Worm (Caenorhabditis elegans) whole organism, L2 larva: ENCODE results near the gene K11H3.8.

Experiments
- ceh-82 ChIP-seq: fragments of 150-350 bp; optimal IDR thresholded peaks from 2 replicates; lab custom pipeline; 2014; ENCODE audit warnings: missing biosample characterization, missing genetic modification characterization
- elt-3 ChIP-seq: sonication (generic microtip); optimal IDR thresholded peaks from 2 replicates; lab custom pipeline; 2017; ENCODE audit warnings: missing biosample characterization, missing genetic modification characterization
- nhr-11 ChIP-seq: fragments of 150-350 bp; optimal IDR thresholded peaks from 2 replicates; lab custom pipeline; 2014; ENCODE audit warnings: missing biosample characterization, missing genetic modification characterization
- nhr-25 ChIP-seq: fragments of 150-350 bp; sonication (generic microtip); optimal IDR thresholded peaks from 3 replicates; lab custom pipeline; 2014; ENCODE audit warnings: missing biosample characterization, missing genetic modification characterization
- nhr-77 ChIP-seq: fragments of 150-350 bp; optimal IDR thresholded peaks from 2 replicates; lab custom pipeline; 2014; ENCODE audit warnings: missing biosample characterization, missing genetic modification characterization
- sem-4 ChIP-seq: fragments of 150-350 bp; optimal IDR thresholded peaks from 2 replicates; lab custom pipeline; 2014; ENCODE audit warnings: missing biosample characterization, missing genetic modification reagents, missing genetic modification characterization
- sma-3 ChIP-seq: sonication (generic microtip); optimal IDR thresholded peaks from 2 replicates; lab custom pipeline; 2016; ENCODE audit warnings: missing genetic modification reagents, missing genetic modification characterization, missing compliant biosample characterization
- snpc-4 ChIP-seq: fragments of 150-350 bp; optimal IDR thresholded peaks from 2 replicates; lab custom pipeline; 2014; ENCODE audit warnings: missing biosample characterization, missing genetic modification characterization
- unc-62 ChIP-seq: fragments of 150-350 bp; optimal IDR thresholded peaks from 2 replicates; lab custom pipeline; 2014; ENCODE audit warnings: missing biosample characterization, missing genetic modification reagents, missing genetic modification characterization

DNA sequence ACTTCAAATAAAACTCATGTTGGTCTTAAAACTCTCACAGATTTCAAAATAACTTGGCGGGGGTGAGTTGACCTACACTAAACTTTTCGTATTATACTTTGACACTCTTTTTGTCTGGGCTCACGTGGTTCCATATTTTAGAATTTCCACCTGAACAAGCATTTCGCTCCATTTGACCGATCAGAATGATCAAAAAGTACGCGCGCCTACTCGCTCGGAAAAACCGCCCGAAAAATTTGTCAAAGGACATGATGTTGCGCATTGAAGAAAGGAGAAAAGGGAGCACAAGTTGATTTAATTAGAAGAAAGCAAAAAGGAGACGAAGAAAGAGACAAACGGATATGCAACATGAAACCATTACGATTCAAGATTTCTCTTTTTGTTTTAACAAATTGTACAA lies 51.3 kb downstream of the K11H3.8 start:
- TF ChIP-seq nhr-11 (tag; lab: Kevin White, UChicago) (no peak), sem-4 (tag; lab: Kevin White, UChicago) (no peak), nhr-77 (tag; lab: Kevin White, UChicago) (no peak), elt-3 (tag; lab: Kevin White, UChicago) (no peak), snpc-4 (no peak), sma-3 (GFP tag; lab: Kevin White, UChicago) (no peak), unc-62 (GFP tag; lab: Kevin White, UChicago) (no peak), nhr-25 (no peak), ceh-82 (tag; lab: Kevin White, UChicago) (no peak)
